Worm (Caenorhabditis elegans): ENCODE data around the gene rabn-5.

rabn-5 gene

DNA sequence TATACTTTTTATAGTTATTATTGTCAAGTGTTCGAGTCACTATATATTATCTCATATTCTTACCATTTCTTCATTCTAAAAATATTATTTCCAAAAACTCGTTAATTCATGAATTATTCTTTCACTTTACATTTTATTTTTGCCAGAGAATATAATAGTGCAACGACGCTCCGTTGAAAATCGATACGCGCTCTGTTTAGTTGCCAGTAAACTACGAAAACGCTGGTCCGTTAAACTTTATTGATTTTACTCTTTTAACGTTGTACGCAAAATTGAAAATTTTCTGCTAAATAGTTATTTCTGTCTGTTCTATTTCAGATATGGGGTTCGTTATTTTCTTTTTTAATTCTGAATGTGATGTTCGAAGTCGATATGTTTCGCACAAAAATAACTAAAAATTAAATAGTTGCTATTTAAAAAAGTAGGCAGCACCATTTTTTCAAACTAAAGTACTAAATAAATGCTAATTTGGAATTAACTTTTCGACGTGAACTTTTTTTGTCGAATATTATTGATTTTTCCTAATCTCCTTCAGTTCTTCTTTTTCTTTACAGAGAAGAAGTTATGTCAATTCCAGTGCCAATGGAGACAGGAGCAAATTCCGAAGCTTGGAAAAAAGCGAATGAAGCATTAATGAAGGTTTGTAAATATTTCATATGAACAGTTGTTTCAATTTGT lies 15.1 kb downstream of the rabn-5 start, which contains the start of gene hpo-10:
TSS of gene hpo-10 (plus strand) at position 199 of the 678 bp plus-strand sequence.
- TF ChIP-seq nfya-1 (tag; optimal IDR thresholded peaks at IDR 0.05; ENCODE audit: insufficient read depth), result peak; percentile 51
- no peak for TF ChIP-seq egl-5 (tag; optimal IDR thresholded peaks at IDR 0.05)
- peak; percentile 19 for TF ChIP-seq snpc-4 (tag; optimal IDR thresholded peaks at IDR 0.05)
- TF ChIP-seq mdl-1 (tag; optimal IDR thresholded peaks at IDR 0.05), result no peak
- TF ChIP-seq mml-1 (tag; optimal IDR thresholded peaks at IDR 0.05), result no peak
- TF ChIP-seq lin-15B (tag; optimal IDR thresholded peaks at IDR 0.05), result peak; percentile 23
- TF ChIP-seq elt-2 (tag; optimal IDR thresholded peaks at IDR 0.05), result peak; percentile 20
- no peak for TF ChIP-seq tbx-2 (tag; optimal IDR thresholded peaks at IDR 0.05)
- TF ChIP-seq ceh-28 (tag; optimal IDR thresholded peaks at IDR 0.05), result peak; percentile 52
- TF ChIP-seq nhr-23 (tag; optimal IDR thresholded peaks at IDR 0.05), result peak; percentile 24
- peak; percentile 63 for TF ChIP-seq ama-1 (optimal IDR thresholded peaks at IDR 0.05)

DNA sequence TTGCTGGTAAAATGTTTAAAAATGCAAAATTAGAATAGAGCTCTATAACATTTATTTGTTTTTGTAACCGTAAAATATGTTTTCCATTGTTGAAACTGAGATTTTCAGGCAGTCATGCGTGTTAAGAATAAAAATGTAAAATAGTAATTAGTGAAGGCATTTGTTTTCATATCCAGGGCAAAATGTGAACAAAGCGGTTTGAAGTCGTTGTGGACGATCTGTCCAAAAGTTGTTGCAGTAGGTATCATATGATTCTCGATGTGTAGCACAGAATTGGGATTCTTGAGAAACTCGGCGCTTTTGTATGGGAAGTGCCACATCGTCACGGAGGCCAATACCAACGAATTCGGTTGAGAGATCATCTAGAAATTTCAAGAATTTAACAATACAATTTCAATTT lies 17.9 kb downstream of the rabn-5 start:
- no peak for TF ChIP-seq sea-2 (GFP tag; optimal IDR thresholded peaks at IDR 0.05)
- peak; percentile 17 for TF ChIP-seq ama-1 (optimal IDR thresholded peaks at IDR 0.05)
- TF ChIP-seq ceh-82 (tag; optimal IDR thresholded peaks at IDR 0.05), result no peak
- no peak for TF ChIP-seq pha-4 (tag; optimal IDR thresholded peaks at IDR 0.05)
- TF ChIP-seq ceh-9 (tag; optimal IDR thresholded peaks at IDR 0.05), result no peak
- no peak for TF ChIP-seq nhr-76 (tag; optimal IDR thresholded peaks at IDR 0.05)
- TF ChIP-seq nhr-28 (tag; optimal IDR thresholded peaks at IDR 0.05), result no peak

DNA sequence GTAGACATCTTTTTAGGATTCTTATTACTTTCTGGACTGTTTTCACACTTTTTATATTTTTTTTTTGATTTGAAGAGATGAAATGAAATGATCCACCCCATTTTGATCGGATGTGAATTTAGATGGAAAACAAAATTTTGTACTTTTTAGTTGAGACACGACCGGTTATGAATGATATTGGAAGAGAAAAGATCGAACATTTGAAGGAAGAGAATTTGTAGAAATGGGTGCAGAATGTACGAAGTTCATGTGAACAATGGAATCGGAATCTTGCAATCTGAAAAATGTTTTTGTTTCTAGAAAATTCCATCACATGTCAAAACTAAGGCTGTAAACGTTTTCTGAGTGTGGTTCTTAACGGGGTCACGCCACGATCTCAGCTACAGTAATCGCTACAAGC lies 18.5 kb downstream of the rabn-5 start, which contains the start of gene F01F1.14:
TSS of gene F01F1.14 (minus strand) at position 101 of the 400 bp plus-strand sequence.
- TF ChIP-seq mdl-1 (tag; optimal IDR thresholded peaks at IDR 0.05), result no peak
- no peak for TF ChIP-seq fkh-10 (GFP tag; optimal IDR thresholded peaks at IDR 0.05)
- no peak for TF ChIP-seq nhr-25 (tag; optimal IDR thresholded peaks at IDR 0.05)
- no peak for TF ChIP-seq nhr-76 (tag; optimal IDR thresholded peaks at IDR 0.05)
- no peak for TF ChIP-seq elt-3 (tag; optimal IDR thresholded peaks at IDR 0.05)
- TF ChIP-seq pqm-1 (tag; optimal IDR thresholded peaks at IDR 0.05), result no peak
- TF ChIP-seq ama-1 (optimal IDR thresholded peaks at IDR 0.05), result no peak
- TF ChIP-seq nhr-28 (tag; optimal IDR thresholded peaks at IDR 0.05), result no peak
- TF ChIP-seq ceh-82 (tag; optimal IDR thresholded peaks at IDR 0.05), result no peak
- TF ChIP-seq nhr-237 (tag; optimal IDR thresholded peaks at IDR 0.05), result no peak
- TF ChIP-seq nhr-67 (tag; optimal IDR thresholded peaks at IDR 0.05), result no peak
- no peak for TF ChIP-seq hmg-11 (tag; optimal IDR thresholded peaks at IDR 0.05)

DNA sequence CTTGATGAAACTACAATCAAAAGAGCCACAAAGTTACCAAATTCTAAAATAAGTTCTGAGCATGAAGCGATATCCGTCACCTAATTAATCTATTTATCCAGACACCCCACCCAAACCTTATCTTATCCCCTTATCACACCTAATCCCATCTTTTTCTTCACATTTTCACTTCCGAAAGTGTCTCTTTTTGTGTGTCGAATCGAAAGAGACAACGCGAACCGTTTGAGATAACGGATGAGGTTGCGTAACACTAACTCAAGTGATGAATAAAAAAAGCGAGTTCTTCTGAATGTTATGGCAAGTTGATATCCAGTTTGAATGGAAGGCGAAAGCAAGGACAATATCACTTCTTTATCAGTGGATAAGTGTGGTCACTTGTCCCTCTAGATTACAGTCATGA lies 19.2 kb downstream of the rabn-5 start:
- TF ChIP-seq zag-1 (tag; optimal IDR thresholded peaks at IDR 0.05) (no peak), sea-2 (GFP tag; optimal IDR thresholded peaks at IDR 0.05) (no peak), mdl-1 (tag; optimal IDR thresholded peaks at IDR 0.05) (no peak), unc-39 (tag; optimal IDR thresholded peaks at IDR 0.05) (no peak), nhr-28 (tag; optimal IDR thresholded peaks at IDR 0.05) (no peak), pqm-1 (tag; optimal IDR thresholded peaks at IDR 0.05) (no peak), nhr-43 (tag; optimal IDR thresholded peaks at IDR 0.05; ENCODE audit: poor library complexity, severe bottlenecking) (peak; percentile 10), ceh-9 (tag; optimal IDR thresholded peaks at IDR 0.05) (no peak), elt-3 (tag; optimal IDR thresholded peaks at IDR 0.05) (peak in 1 of 3 experiments; percentile 82), egl-27 (tag; optimal IDR thresholded peaks at IDR 0.05) (no peak)

DNA sequence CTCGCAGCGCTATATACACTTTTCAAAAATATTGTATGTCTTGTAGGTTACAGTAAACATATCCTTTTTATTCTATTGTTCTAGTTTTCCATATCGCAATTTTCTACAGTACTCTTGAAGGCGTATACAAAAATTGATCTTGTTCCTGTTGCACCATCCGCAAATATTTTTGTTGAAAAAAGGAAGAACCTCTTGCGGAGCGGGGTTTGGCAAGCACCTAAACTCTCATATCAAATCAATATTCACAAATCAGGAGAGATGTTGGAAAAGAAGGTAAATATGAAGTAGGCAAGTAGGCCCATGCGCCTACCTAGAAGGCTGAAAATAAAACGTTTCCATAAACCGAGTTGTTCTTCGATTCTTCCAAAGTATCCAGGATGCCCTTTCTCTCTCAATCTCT lies 19.7 kb downstream of the rabn-5 start, which contains the start of gene C28H8.5:
TSS of gene C28H8.5 (plus strand) at position 301 of the 400 bp plus-strand sequence.
- TF ChIP-seq nhr-77 (tag; optimal IDR thresholded peaks at IDR 0.05) (no peak), elt-1 (tag; optimal IDR thresholded peaks at IDR 0.05) (no peak), mml-1 (tag; optimal IDR thresholded peaks at IDR 0.05) (no peak), elt-3 (tag; optimal IDR thresholded peaks at IDR 0.05) (no peak), lin-15B (tag; optimal IDR thresholded peaks at IDR 0.05) (no peak), lsy-12 (tag; optimal IDR thresholded peaks at IDR 0.05) (no peak), jun-1 (tag; optimal IDR thresholded peaks at IDR 0.05) (no peak), nhr-28 (tag; optimal IDR thresholded peaks at IDR 0.05) (no peak), pha-4 (tag; optimal IDR thresholded peaks at IDR 0.05) (no peak), nhr-23 (tag; optimal IDR thresholded peaks at IDR 0.05) (no peak), nhr-25 (tag; optimal IDR thresholded peaks at IDR 0.05) (no peak), ceh-82 (tag; optimal IDR thresholded peaks at IDR 0.05) (no peak)
